Worm (Caenorhabditis elegans) whole organism, L4/young adult: ENCODE data around the gene Y113G7B.27.

Experiments used
- W03F9.2 ChIP-seq: fragments of 150-350 bp; optimal IDR thresholded peaks from 2 replicates; lab custom pipeline; 2014; ENCODE audit warnings: missing biosample characterization, missing genetic modification characterization
- dao-5 ChIP-seq: sonication (generic microtip); optimal IDR thresholded peaks from 2 replicates; lab custom pipeline; 2016; ENCODE audit warnings: missing genotype, missing genetic modification characterization, moderate library complexity, missing compliant biosample characterization
- him-1 ChIP-seq: sonication (generic microtip); optimal IDR thresholded peaks from 2 replicates; lab custom pipeline; 2016; ENCODE audit warnings: missing genotype, missing genetic modification reagents, missing genetic modification characterization, missing compliant biosample characterization

The Y113G7B.27 gene

ce11 chrV:20182311-20182710, 10.3 kb upstream of the Y113G7B.27 start:
- TF ChIP-seq him-1 (tag; lab: Kevin White, UChicago), result no peak
- no peak for TF ChIP-seq W03F9.2 (tag; lab: Kevin White, UChicago)
- TF ChIP-seq dao-5 (tag; lab: Kevin White, UChicago), result no peak

- no peak for TF ChIP-seq W03F9.2 (tag; lab: Kevin White, UChicago)
Measured at ce11 chrV:20186579-20186978, 6.1 kb upstream of the Y113G7B.27 start, which contains the start of gene srz-16. srz-16 (minus strand) TSS chrV:20186679.

ce11 chrV:20188790-20189189, 3.8 kb upstream of the Y113G7B.27 start, which contains the start of gene fbxa-116:
fbxa-116 (minus strand) TSS chrV:20188890.
- TF ChIP-seq dao-5 (tag; lab: Kevin White, UChicago) (no peak), him-1 (tag; lab: Kevin White, UChicago) (no peak), W03F9.2 (tag; lab: Kevin White, UChicago) (no peak)

ce11 chrV:20195451-20196036, 2.9 kb downstream of the Y113G7B.27 start, which contains the start of the genes srh-217 and Y113G7B.28:
srh-217 (minus strand) TSS chrV:20195551.
Y113G7B.28 (plus strand) TSS chrV:20195986.
- TF ChIP-seq W03F9.2 (tag; lab: Kevin White, UChicago) (no peak), him-1 (tag; lab: Kevin White, UChicago) (no peak), dao-5 (tag; lab: Kevin White, UChicago) (no peak)

- TF ChIP-seq him-1 (tag; lab: Kevin White, UChicago) (no peak), W03F9.2 (tag; lab: Kevin White, UChicago) (no peak), dao-5 (tag; lab: Kevin White, UChicago) (no peak)
Measured at ce11 chrV:20196671-20197070, 4.0 kb downstream of the Y113G7B.27 start, which contains the start of gene ftr-1. ftr-1 (plus strand) TSS chrV:20196971.

ce11 chrV:20198954-20199353, 6.3 kb downstream of the Y113G7B.27 start, which contains the start of gene fog-2:
fog-2 (plus strand) TSS chrV:20199254.
- TF ChIP-seq W03F9.2 (tag; lab: Kevin White, UChicago), result no peak
- no peak for TF ChIP-seq dao-5 (tag; lab: Kevin White, UChicago)
- TF ChIP-seq him-1 (tag; lab: Kevin White, UChicago), result no peak

- TF ChIP-seq dao-5 (tag; lab: Kevin White, UChicago) (no peak), him-1 (tag; lab: Kevin White, UChicago) (no peak), W03F9.2 (tag; lab: Kevin White, UChicago) (no peak)
Measured at ce11 chrV:20199658-20200057, 7.0 kb downstream of the Y113G7B.27 start.

- TF ChIP-seq dao-5 (tag; lab: Kevin White, UChicago), result no peak
- TF ChIP-seq him-1 (tag; lab: Kevin White, UChicago), result no peak
- no peak for TF ChIP-seq W03F9.2 (tag; lab: Kevin White, UChicago)
Measured at ce11 chrV:20201316-20201715, 8.7 kb downstream of the Y113G7B.27 start, which contains the start of gene fbxa-114. fbxa-114 (plus strand) TSS chrV:20201616.

ce11 chrV:20203085-20203484, 10.5 kb downstream of the Y113G7B.27 start, which contains the start of gene fbxa-113:
fbxa-113 (plus strand) TSS chrV:20203385.
- TF ChIP-seq dao-5 (tag; lab: Kevin White, UChicago) (no peak), him-1 (tag; lab: Kevin White, UChicago) (no peak), W03F9.2 (tag; lab: Kevin White, UChicago) (no peak)

- TF ChIP-seq dao-5 (tag; lab: Kevin White, UChicago), result no peak
- no peak for TF ChIP-seq him-1 (tag; lab: Kevin White, UChicago)
- no peak for TF ChIP-seq W03F9.2 (tag; lab: Kevin White, UChicago)
Measured at ce11 chrV:20206086-20206485, 13.5 kb downstream of the Y113G7B.27 start, which contains the start of the genes fbxb-59 and srbc-34. fbxb-59 (minus strand) TSS chrV:20206186. srbc-34 (plus strand) TSS chrV:20206318.

ce11 chrV:20212584-20212983, 20.0 kb downstream of the Y113G7B.27 start, which contains the start of gene Y113G7B.12:
Y113G7B.12 (minus strand) TSS chrV:20212684.
- no peak for TF ChIP-seq W03F9.2 (tag; lab: Kevin White, UChicago)
- TF ChIP-seq him-1 (tag; lab: Kevin White, UChicago), result no peak
- TF ChIP-seq dao-5 (tag; lab: Kevin White, UChicago), result no peak

- TF ChIP-seq W03F9.2 (tag; lab: Kevin White, UChicago), result no peak
Measured at ce11 chrV:20213097-20213496, 20.5 kb downstream of the Y113G7B.27 start.

ce11 chrV:20215197-20215596, 22.6 kb downstream of the Y113G7B.27 start, which contains the start of gene Y113G7B.11:
Y113G7B.11 (minus strand) TSS chrV:20215297.
- TF ChIP-seq him-1 (tag; lab: Kevin White, UChicago) (no peak), dao-5 (tag; lab: Kevin White, UChicago) (no peak), W03F9.2 (tag; lab: Kevin White, UChicago) (no peak)

- TF ChIP-seq W03F9.2 (tag; lab: Kevin White, UChicago) (no peak), dao-5 (tag; lab: Kevin White, UChicago) (no peak), him-1 (tag; lab: Kevin White, UChicago) (no peak)
Measured at ce11 chrV:20220604-20221003, 28.0 kb downstream of the Y113G7B.27 start.
